Fruit fly (Drosophila melanogaster): ENCODE results near the gene CG15743.

CG15743 gene

dm6 chrX:13331814-13332701, 46.6 kb downstream of the CG15743 start (continued):
- no peak for TF ChIP-seq Hmr (GFP tag; optimal IDR thresholded peaks at IDR 0.05)
- no peak for TF ChIP-seq CG1529 (GFP tag; optimal IDR thresholded peaks at IDR 0.05)
- peak in 1 of 2 experiments; percentile 33 for TF ChIP-seq Hr51 (GFP tag; optimal IDR thresholded peaks at IDR 0.05)
- TF ChIP-seq seq (GFP tag; IDR thresholded peaks at IDR 0.05), result 0 out of 2 replicates have a peak, but pooled peaks have one; percentile 27
- TF ChIP-seq pum (GFP tag; optimal IDR thresholded peaks at IDR 0.05), result no peak
- TF ChIP-seq CG6654 (GFP tag; optimal IDR thresholded peaks at IDR 0.05), result no peak
- no peak for TF ChIP-seq MESR4 (GFP tag; optimal IDR thresholded peaks at IDR 0.05)
- no peak for TF ChIP-seq gsb (GFP tag; IDR thresholded peaks at IDR 0.05)
- no peak for TF ChIP-seq repo (GFP tag; optimal IDR thresholded peaks at IDR 0.05)
- TF ChIP-seq gsb-n (tag; optimal IDR thresholded peaks at IDR 0.05), result no peak
- TF ChIP-seq Fer3 (tag; optimal IDR thresholded peaks at IDR 0.05), result peak; percentile 25
- TF ChIP-seq Six4 (GFP tag; optimal IDR thresholded peaks at IDR 0.05), result no peak
- TF ChIP-seq CG6175 (GFP tag; IDR thresholded peaks at IDR 0.05), result no peak
- TF ChIP-seq fu2 (GFP tag; optimal IDR thresholded peaks at IDR 0.05), result no peak
- TF ChIP-seq CG34224 (GFP tag; IDR thresholded peaks at IDR 0.05; ENCODE audit: partially characterized antibody), result no peak
- TF ChIP-seq cato (GFP tag; optimal IDR thresholded peaks at IDR 0.05; ENCODE audit: borderline replicate concordance), result no peak
- no peak for TF ChIP-seq CG3065 (GFP tag; optimal IDR thresholded peaks at IDR 0.05)
- no peak for TF ChIP-seq Oli (tag; optimal IDR thresholded peaks at IDR 0.05)
- no peak for TF ChIP-seq nerfin-1 (tag; optimal IDR thresholded peaks at IDR 0.05)
- TF ChIP-seq Hsf (GFP tag; optimal IDR thresholded peaks at IDR 0.05), result no peak
- TF ChIP-seq CG2678 (tag; optimal IDR thresholded peaks at IDR 0.05), result peak; percentile 27
- TF ChIP-seq CG17829 (tag; optimal IDR thresholded peaks at IDR 0.05), result no peak
- TF ChIP-seq dmrt99B (tag; optimal IDR thresholded peaks at IDR 0.05), result peak; percentile 48
- TF ChIP-seq CG3163 (GFP tag; optimal IDR thresholded peaks at IDR 0.05), result no peak
- no peak for TF ChIP-seq Atf6 (GFP tag; IDR thresholded peaks at IDR 0.05)
- no peak for TF ChIP-seq cg (GFP tag; optimal IDR thresholded peaks at IDR 0.05)
- TF ChIP-seq B-H1 (GFP tag; IDR thresholded peaks at IDR 0.05), result peak; percentile 29; the same call in 1 of the 3 replicates
- peak; percentile 26 for TF ChIP-seq mam (GFP tag; optimal IDR thresholded peaks at IDR 0.05)
- no peak for TF ChIP-seq CG42726 (GFP tag; IDR thresholded peaks at IDR 0.05; ENCODE audit: partially characterized antibody)
- no peak for TF ChIP-seq CG4328 (GFP tag; optimal IDR thresholded peaks at IDR 0.05)
- no peak for TF ChIP-seq CG13775 (GFP tag; optimal IDR thresholded peaks at IDR 0.05)
- TF ChIP-seq CG14441 (GFP tag; IDR thresholded peaks at IDR 0.05), result peak; percentile 56
- no peak for TF ChIP-seq fd3F (GFP tag; optimal IDR thresholded peaks at IDR 0.05)
- TF ChIP-seq sim (GFP tag; IDR thresholded peaks at IDR 0.05), result no peak
- no peak for TF ChIP-seq cad (GFP tag; optimal IDR thresholded peaks at IDR 0.05)
- TF ChIP-seq CG32532 (GFP tag; IDR thresholded peaks at IDR 0.05), result 0 out of 2 replicates have a peak, but pooled peaks have one; percentile 27
- no peak for TF ChIP-seq CG12299 (tag; optimal IDR thresholded peaks at IDR 0.05)
- no peak for TF ChIP-seq CG5953 (GFP tag; IDR thresholded peaks at IDR 0.05)
- no peak for TF ChIP-seq bowl (GFP tag; IDR thresholded peaks at IDR 0.05)
- peak; percentile 5 for TF ChIP-seq lab (GFP tag; optimal IDR thresholded peaks at IDR 0.05)
- TF ChIP-seq CG11093 (GFP tag; IDR thresholded peaks at IDR 0.05), result no peak
- no peak for TF ChIP-seq NFAT (GFP tag; IDR thresholded peaks at IDR 0.05)
- no peak for TF ChIP-seq Hand (GFP tag; optimal IDR thresholded peaks at IDR 0.05)
- TF ChIP-seq CG6254 (GFP tag; optimal IDR thresholded peaks at IDR 0.05), result no peak
- TF ChIP-seq Myb (GFP tag; optimal IDR thresholded peaks at IDR 0.05), result no peak
- TF ChIP-seq CG12659 (GFP tag; optimal IDR thresholded peaks at IDR 0.05), result no peak
- no peak for TF ChIP-seq HHEX (GFP tag; optimal IDR thresholded peaks at IDR 0.05)
- no peak for TF ChIP-seq disco-r (GFP tag; optimal IDR thresholded peaks at IDR 0.05)
- TF ChIP-seq dysf (GFP tag; IDR thresholded peaks at IDR 0.05), result peak; percentile 34; the same call in 1 of the 3 replicates

Measured in whole organism, embryonic.